Fruit fly (Drosophila melanogaster) whole organism, embryonic: ENCODE measurements around the gene CG7295.
A peak's percentile ranks its signal among the peaks of the same experiment; 100 is the strongest.

Experiments used
- ATbp ChIP-seq: fragments of 200-800 bp; sonication (Bioruptor generic); optimal IDR thresholded peaks from 2 replicates; lab custom pipeline; 2017; ENCODE audit warnings: missing biosample characterization, mild to moderate bottlenecking, missing genetic modification characterization, missing genetic modification reagents
- C15 ChIP-seq: fragments of 200-800 bp; sonication (Bioruptor generic); IDR thresholded peaks from 3 replicates; pipeline ENCODE4 v1.3.6; 2022; ENCODE audit warnings: missing biosample characterization, missing genetic modification characterization
- CG1024 ChIP-seq: fragments of 200-800 bp; sonication (Bioruptor generic); IDR thresholded peaks from 2 replicates; pipeline ENCODE4 v1.3.6; 2022; ENCODE audit warnings: missing biosample characterization, missing genetic modification characterization
- CG10321 ChIP-seq: fragments of 200-800 bp; sonication (Bioruptor generic); IDR thresholded peaks from 2 replicates; pipeline ENCODE4 v1.3.6; 2022; ENCODE audit warnings: missing biosample characterization, missing genetic modification characterization
- CG11504 ChIP-seq: fragments of 200-800 bp; sonication (Bioruptor generic); optimal IDR thresholded peaks from 3 replicates; lab custom pipeline; 2019; ENCODE audit warnings: missing biosample characterization, mild to moderate bottlenecking, missing genetic modification characterization, moderate library complexity
- CG12942 ChIP-seq: fragments of 200-800 bp; sonication (Bioruptor generic); optimal IDR thresholded peaks from 3 replicates; lab custom pipeline; 2016; ENCODE audit warnings: missing biosample characterization, missing genetic modification characterization
- CG13624 ChIP-seq: fragments of 200-800 bp; sonication (Bioruptor generic); optimal IDR thresholded peaks from 2 replicates; lab custom pipeline; 2016; ENCODE audit warnings: missing biosample characterization, missing genetic modification characterization
- CG14667 ChIP-seq: fragments of 200-800 bp; sonication (Bioruptor generic); IDR thresholded peaks from 2 replicates; pipeline ENCODE4 v1.3.6; 2022; ENCODE audit warnings: missing biosample characterization, missing genetic modification characterization
- CG1529 ChIP-seq: fragments of 200-800 bp; sonication (Bioruptor generic); optimal IDR thresholded peaks from 3 replicates; lab custom pipeline; 2018; ENCODE audit warnings: missing biosample characterization, missing genetic modification characterization
- CG15601 ChIP-seq: fragments of 200-800 bp; sonication (Bioruptor generic); optimal IDR thresholded peaks from 3 replicates; lab custom pipeline; 2019; ENCODE audit warnings: missing biosample characterization, mild to moderate bottlenecking, missing genetic modification characterization, moderate library complexity
- CG18011 ChIP-seq: fragments of 200-800 bp; sonication (Bioruptor generic); optimal IDR thresholded peaks from 2 replicates; lab custom pipeline; 2017; ENCODE audit warnings: missing biosample characterization, missing genetic modification characterization, mild to moderate bottlenecking, moderate library complexity, missing genotype
- CG18476 ChIP-seq: fragments of 200-800 bp; sonication (Bioruptor generic); optimal IDR thresholded peaks from 2 replicates; lab custom pipeline; 2016; ENCODE audit warnings: missing biosample characterization, mild to moderate bottlenecking, missing genetic modification characterization
- CG18599 ChIP-seq: fragments of 200-800 bp; sonication (Bioruptor generic); optimal IDR thresholded peaks from 3 replicates; lab custom pipeline; 2017; ENCODE audit warnings: missing biosample characterization, missing genetic modification characterization, mild to moderate bottlenecking, moderate library complexity, missing genetic modification reagents
- CG6654 ChIP-seq: fragments of 200-800 bp; sonication (Bioruptor generic); optimal IDR thresholded peaks from 2 replicates; lab custom pipeline; 2017; ENCODE audit warnings: missing biosample characterization, mild to moderate bottlenecking, missing genetic modification characterization
- CG6689 ChIP-seq: fragments of 200-800 bp; sonication (Bioruptor generic); IDR thresholded peaks from 2 replicates; pipeline ENCODE4 v1.3.6; 2022; ENCODE audit warnings: missing biosample characterization, missing genetic modification characterization
- CG7745 ChIP-seq: fragments of 200-800 bp; sonication (Bioruptor generic); optimal IDR thresholded peaks from 2 replicates; lab custom pipeline; 2018; ENCODE audit warnings: missing biosample characterization, mild to moderate bottlenecking, missing genetic modification characterization, moderate library complexity
- CG7839 ChIP-seq: fragments of 200-800 bp; sonication (Bioruptor generic); optimal IDR thresholded peaks from 3 replicates; lab custom pipeline; 2018; ENCODE audit warnings: missing biosample characterization, mild to moderate bottlenecking, missing genetic modification characterization, moderate library complexity
- Dip2 ChIP-seq: fragments of 200-800 bp; sonication (Bioruptor generic); IDR thresholded peaks from 2 replicates; pipeline ENCODE4 v1.3.6; 2022; ENCODE audit warnings: missing biosample characterization, missing genetic modification characterization
- Ets65A ChIP-seq: fragments of 200-800 bp; sonication (Bioruptor generic); peaks from one replicate; lab custom pipeline; 2016; ENCODE audit warnings: missing biosample characterization, missing genetic modification characterization
- Ets97D ChIP-seq: fragments of 200-800 bp; sonication (Bioruptor generic); optimal IDR thresholded peaks from 3 replicates; lab custom pipeline; 2016; ENCODE audit warnings: missing biosample characterization, missing genetic modification characterization
- HmgZ ChIP-seq: fragments of 200-800 bp; sonication (Bioruptor generic); optimal IDR thresholded peaks from 2 replicates; lab custom pipeline; 2018; ENCODE audit warnings: missing biosample characterization, mild to moderate bottlenecking, missing genetic modification characterization
- Mad ChIP-seq: fragments of 200-800 bp; sonication (Bioruptor generic); optimal IDR thresholded peaks from 2 replicates; lab custom pipeline; 2016; ENCODE audit warnings: missing biosample characterization, missing genetic modification characterization
- Poxn ChIP-seq: fragments of 200-800 bp; sonication (Bioruptor generic); IDR thresholded peaks from 2 replicates; pipeline ENCODE4 v1.3.6; 2022; ENCODE audit warnings: missing biosample characterization, missing genetic modification characterization
- Six4 ChIP-seq: fragments of 200-800 bp; sonication (Bioruptor generic); optimal IDR thresholded peaks from 2 replicates; lab custom pipeline; 2016; ENCODE audit warnings: missing biosample characterization, missing genetic modification characterization
- Tbp ChIP-seq: fragments of >200 bp; optimal IDR thresholded peaks from 2 replicates; lab custom pipeline; 2018; ENCODE audit warnings: missing biosample characterization, missing genetic modification characterization
- Usf ChIP-seq: fragments of 200-800 bp; sonication (Bioruptor generic); optimal IDR thresholded peaks from 2 replicates; lab custom pipeline; 2017; ENCODE audit warnings: missing genotype, missing biosample characterization, missing genetic modification characterization
- amos ChIP-seq: fragments of 200-800 bp; sonication (Bioruptor generic); IDR thresholded peaks from 2 replicates; pipeline ENCODE4 v1.3.6; 2022; ENCODE audit warnings: missing biosample characterization, missing genetic modification characterization; ENCODE audit not compliant: partially characterized antibody
- ase ChIP-seq: fragments of 200-800 bp; sonication (Bioruptor generic); IDR thresholded peaks from 3 replicates; pipeline ENCODE4 v1.3.6; 2022; ENCODE audit warnings: missing biosample characterization, missing genetic modification characterization
- ato ChIP-seq: fragments of 200-800 bp; sonication (Bioruptor generic); IDR thresholded peaks from 2 replicates; pipeline ENCODE4 v1.3.6; 2022; ENCODE audit warnings: missing biosample characterization, missing genetic modification characterization; ENCODE audit not compliant: partially characterized antibody
- cad ChIP-seq: fragments of >200 bp; optimal IDR thresholded peaks from 2 replicates; lab custom pipeline; 2017; ENCODE audit warnings: missing biosample characterization, missing genetic modification characterization
- crc ChIP-seq: fragments of 200-800 bp; sonication (Bioruptor generic); optimal IDR thresholded peaks from 2 replicates; lab custom pipeline; 2016; ENCODE audit warnings: missing biosample characterization, missing genetic modification characterization
- danr ChIP-seq: fragments of 200-800 bp; sonication (Bioruptor generic); IDR thresholded peaks from 2 replicates; pipeline ENCODE4 v1.3.6; 2022; ENCODE audit warnings: missing biosample characterization, missing genetic modification characterization
- dimm ChIP-seq: fragments of 200-800 bp; sonication (Bioruptor generic); IDR thresholded peaks from 2 replicates; pipeline ENCODE4 v1.3.6; 2022; ENCODE audit warnings: missing biosample characterization, missing genetic modification characterization
- ftz-f1 ChIP-seq: fragments of 200-800 bp; sonication (Bioruptor generic); optimal IDR thresholded peaks from 2 replicates; lab custom pipeline; 2016; ENCODE audit warnings: missing biosample characterization, missing genetic modification characterization
- gfzf ChIP-seq: fragments of 200-800 bp; sonication (Bioruptor generic); optimal IDR thresholded peaks from 2 replicates; lab custom pipeline; 2016; ENCODE audit warnings: missing biosample characterization, mild to moderate bottlenecking, missing genetic modification characterization, moderate library complexity
- insv ChIP-seq, 2 experiments: fragments of 200-800 bp; sonication (Bioruptor generic); optimal IDR thresholded peaks; 3 replicates each; lab custom pipeline; 2016 to 2018; ENCODE audit warnings: missing biosample characterization in 2 of 2, missing genetic modification characterization in 2 of 2
- inv ChIP-seq: fragments of 200-800 bp; sonication (Bioruptor generic); IDR thresholded peaks from 2 replicates; pipeline ENCODE4 v1.3.6; 2022; ENCODE audit warnings: missing biosample characterization, missing genetic modification characterization; ENCODE audit not compliant: partially characterized antibody
- lola ChIP-seq, 3 experiments: fragments of >200 bp in 2 of 3; fragments of 200-800 bp in 1 of 3; sonication (Bioruptor generic) in 1 of 3; optimal IDR thresholded peaks; 2 replicates each; lab custom pipeline; 2017 to 2019; ENCODE audit warnings: missing biosample characterization in 3 of 3, missing genetic modification characterization in 3 of 3, mild to moderate bottlenecking in 1 of 3, moderate library complexity in 1 of 3
- mirr ChIP-seq: fragments of 200-800 bp; sonication (Bioruptor generic); optimal IDR thresholded peaks from 3 replicates; lab custom pipeline; 2018; ENCODE audit warnings: missing biosample characterization, mild to moderate bottlenecking, missing genetic modification characterization
- nau ChIP-seq: fragments of 200-800 bp; sonication (Bioruptor generic); optimal IDR thresholded peaks from 3 replicates; lab custom pipeline; 2017; ENCODE audit warnings: missing biosample characterization, mild to moderate bottlenecking, missing genetic modification characterization, missing genetic modification reagents
- pfk ChIP-seq: fragments of 200-800 bp; sonication (Bioruptor generic); optimal IDR thresholded peaks from 2 replicates; lab custom pipeline; 2018; ENCODE audit warnings: missing biosample characterization, mild to moderate bottlenecking, missing genetic modification characterization, moderate library complexity
- pzg ChIP-seq: fragments of 200-800 bp; sonication (Bioruptor generic); optimal IDR thresholded peaks from 3 replicates; lab custom pipeline; 2018; ENCODE audit warnings: missing biosample characterization, mild to moderate bottlenecking, missing genetic modification characterization, moderate library complexity
- run ChIP-seq: fragments of 200-800 bp; sonication (Bioruptor generic); optimal IDR thresholded peaks from 3 replicates; lab custom pipeline; 2018; ENCODE audit warnings: missing biosample characterization, mild to moderate bottlenecking, missing genetic modification characterization
- sens ChIP-seq: fragments of 200-800 bp; sonication (Bioruptor generic); peaks from one replicate; lab custom pipeline; 2016; ENCODE audit warnings: missing biosample characterization, missing genetic modification characterization
- seq ChIP-seq: fragments of 200-800 bp; sonication (Bioruptor generic); IDR thresholded peaks from 2 replicates; pipeline ENCODE4 v1.3.6; 2022; ENCODE audit warnings: missing biosample characterization, missing genetic modification characterization
- sob ChIP-seq: fragments of 200-800 bp; sonication (Bioruptor generic); IDR thresholded peaks from 2 replicates; pipeline ENCODE4 v1.3.6; 2022; ENCODE audit warnings: missing biosample characterization, missing genetic modification characterization
- sqz ChIP-seq: fragments of 200-800 bp; sonication (Bioruptor generic); optimal IDR thresholded peaks from 3 replicates; lab custom pipeline; 2018; ENCODE audit warnings: missing biosample characterization, mild to moderate bottlenecking, missing genetic modification characterization
- tll ChIP-seq, 2 experiments: fragments of 200-800 bp in 1 of 2; fragments of >200 bp in 1 of 2; sonication (Bioruptor generic) in 1 of 2; optimal IDR thresholded peaks; 2 replicates each; lab custom pipeline; 2017 to 2019; ENCODE audit warnings: missing biosample characterization in 2 of 2, missing genetic modification characterization in 2 of 2, mild to moderate bottlenecking in 1 of 2, moderate library complexity in 1 of 2
- tna ChIP-seq: fragments of 200-800 bp; sonication (Bioruptor generic); IDR thresholded peaks from 2 replicates; pipeline ENCODE4 v1.3.6; 2022; ENCODE audit warnings: missing biosample characterization, missing genetic modification characterization; ENCODE audit not compliant: partially characterized antibody
- z ChIP-seq: fragments of 200-800 bp; sonication (Bioruptor generic); IDR thresholded peaks from 3 replicates; pipeline ENCODE4 v1.3.6; 2022; ENCODE audit warnings: missing biosample characterization, missing genetic modification characterization
- zen ChIP-seq: fragments of 200-800 bp; sonication (Bioruptor generic); optimal IDR thresholded peaks from 3 replicates; lab custom pipeline; 2018; ENCODE audit warnings: missing biosample characterization, mild to moderate bottlenecking, missing genetic modification characterization, moderate library complexity

The CG7295 gene

dm6 chr2L:1909681-1910080, 40.1 kb downstream of the CG7295 start (continued):
- peak; percentile 7 for TF ChIP-seq pzg (GFP tag; lab: Kevin White, UChicago)
- peak; percentile 91 for TF ChIP-seq ftz-f1 (GFP tag; lab: Kevin White, UChicago)
- TF ChIP-seq sob (GFP tag; lab: Robert Waterston, UW): no peak
- TF ChIP-seq inv (GFP tag; lab: Robert Waterston, UW): no peak
- no peak for TF ChIP-seq ATbp (GFP tag; lab: Kevin White, UChicago)
- TF ChIP-seq z (GFP tag; lab: Robert Waterston, UW): peak; percentile 67; the same call in 1 of the 3 replicates
- no peak for TF ChIP-seq ato (GFP tag; lab: Robert Waterston, UW)
- no peak for TF ChIP-seq CG14667 (GFP tag; lab: Robert Waterston, UW)
- no peak for TF ChIP-seq Tbp (GFP tag; lab: Kevin White, UChicago)
- no peak for TF ChIP-seq tna (GFP tag; lab: Robert Waterston, UW)
- peak; percentile 29; the same call in 1 of the 2 replicates for TF ChIP-seq amos
- no peak for TF ChIP-seq crc (GFP tag; lab: Kevin White, UChicago)
- TF ChIP-seq CG18011 (GFP tag; lab: Kevin White, UChicago): peak; percentile 64
- TF ChIP-seq Ets65A (GFP tag; lab: Kevin White, UChicago): peak; percentile 26
- TF ChIP-seq CG1024 (GFP tag; lab: Robert Waterston, UW): no peak
- TF ChIP-seq CG12942 (GFP tag; lab: Kevin White, UChicago): no peak
- no peak for TF ChIP-seq run (tag; lab: Kevin White, UChicago)
- TF ChIP-seq Six4 (GFP tag; lab: Kevin White, UChicago): no peak
- TF ChIP-seq CG1529 (GFP tag; lab: Kevin White, UChicago): no peak
- TF ChIP-seq sqz: no peak
- no peak for TF ChIP-seq C15 (GFP tag; lab: Robert Waterston, UW)
- TF ChIP-seq CG13624 (GFP tag; lab: Kevin White, UChicago): peak; percentile 37
- TF ChIP-seq gfzf (GFP tag; lab: Kevin White, UChicago): peak; percentile 37
- TF ChIP-seq Poxn (GFP tag; lab: Robert Waterston, UW): no peak
- no peak for TF ChIP-seq CG7839 (tag; lab: Kevin White, UChicago)
- no peak for TF ChIP-seq danr (GFP tag; lab: Robert Waterston, UW)
- no peak for TF ChIP-seq CG7745 (tag; lab: Kevin White, UChicago)
- no peak for TF ChIP-seq CG18599 (GFP tag; lab: Kevin White, UChicago)
- no peak for TF ChIP-seq lola (GFP tag; optimal IDR thresholded peaks at IDR 0.05; lab: Kevin White, UChicago)
- TF ChIP-seq zen: peak; percentile 5
- TF ChIP-seq CG11504 (tag; lab: Kevin White, UChicago): peak; percentile 6
- peak; percentile 58 for TF ChIP-seq sens (GFP tag; lab: Kevin White, UChicago)
- TF ChIP-seq CG6689 (GFP tag; lab: Robert Waterston, UW): no peak
- no peak for TF ChIP-seq mirr (GFP tag; lab: Kevin White, UChicago)
- no peak for TF ChIP-seq CG10321 (GFP tag; lab: Robert Waterston, UW)
- TF ChIP-seq tll (GFP tag; optimal IDR thresholded peaks at IDR 0.05; lab: Kevin White, UChicago): no peak
- no peak for TF ChIP-seq CG6654 (GFP tag; lab: Kevin White, UChicago)
- no peak for TF ChIP-seq Mad
- TF ChIP-seq cad (GFP tag; lab: Kevin White, UChicago): no peak
- TF ChIP-seq HmgZ (tag; lab: Kevin White, UChicago): peak; percentile 11
- no peak for TF ChIP-seq nau (GFP tag; lab: Kevin White, UChicago)
- TF ChIP-seq Usf (GFP tag; lab: Kevin White, UChicago): no peak
- no peak for TF ChIP-seq pfk (GFP tag; lab: Kevin White, UChicago)
- peak; percentile 35 for TF ChIP-seq Ets97D (GFP tag; lab: Kevin White, UChicago)
- TF ChIP-seq CG18476 (GFP tag; lab: Kevin White, UChicago): no peak
- no peak for TF ChIP-seq seq (GFP tag; lab: Robert Waterston, UW)
- TF ChIP-seq dimm (GFP tag; lab: Robert Waterston, UW): no peak
- no peak for TF ChIP-seq CG15601 (tag; lab: Kevin White, UChicago)
- no peak for TF ChIP-seq insv (GFP tag; optimal IDR thresholded peaks at IDR 0.05; lab: Kevin White, UChicago)
- no peak for TF ChIP-seq ase (GFP tag; lab: Robert Waterston, UW)
- TF ChIP-seq Dip2 (GFP tag; lab: Robert Waterston, UW): no peak
